Worm (Caenorhabditis elegans): ENCODE results near the gene mpz-5.

DNA sequence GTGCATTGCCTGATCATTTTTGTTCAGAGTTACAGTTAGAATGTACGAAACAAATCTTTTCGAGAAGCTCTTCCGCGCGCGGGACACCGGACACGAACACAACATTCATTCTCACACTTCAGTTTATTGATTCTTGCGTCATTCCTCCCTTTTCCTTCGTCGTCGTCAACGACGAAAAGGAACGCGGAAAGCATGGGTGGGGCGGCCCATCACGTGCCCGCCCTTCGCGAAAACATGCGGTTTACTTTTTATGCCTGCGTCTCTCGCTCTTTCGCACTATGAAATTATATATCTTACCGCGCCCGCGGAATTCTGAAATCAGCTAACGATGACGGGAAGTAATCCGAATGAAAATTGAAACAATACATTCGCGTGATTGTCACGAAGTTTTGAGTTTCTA, 7.0 kb upstream of the mpz-5 start:
- no peak for TF ChIP-seq B0310.2 (tag; optimal IDR thresholded peaks at IDR 0.05)
- no peak for TF ChIP-seq sea-1 (GFP tag; conservative IDR thresholded peaks at IDR 0.05)
